Worm (Caenorhabditis elegans) whole organism, L4 larva: ENCODE measurements around the gene nhr-19.
A peak's percentile ranks its signal among the peaks of the same experiment; 100 is the strongest.

Source experiments
- D1046.2 ChIP-seq: fragments of 200-800 bp; sonication (Bioruptor generic); IDR thresholded peaks from 2 replicates; pipeline ENCODE4 v1.3.6; 2022; ENCODE audit warnings: missing genetic modification characterization, missing compliant biosample characterization
- F37D6.2 ChIP-seq: sonication (generic microtip); optimal IDR thresholded peaks from 2 replicates; lab custom pipeline; 2016; ENCODE audit warnings: mild to moderate bottlenecking, missing genetic modification characterization, missing compliant biosample characterization
- F49E8.2 ChIP-seq: sonication (generic microtip); optimal IDR thresholded peaks from 2 replicates; lab custom pipeline; 2016; ENCODE audit warnings: missing compliant biosample characterization, mild to moderate bottlenecking, missing genetic modification characterization, borderline replicate concordance
- R02D3.7 ChIP-seq: fragments of 150-350 bp; sonication (generic microtip); optimal IDR thresholded peaks from 3 replicates; lab custom pipeline; 2014; ENCODE audit warnings: missing biosample characterization, missing genetic modification characterization
- T20F7.1 ChIP-seq: fragments of 200-800 bp; sonication (Bioruptor generic); optimal IDR thresholded peaks from 2 replicates; lab custom pipeline; 2018; ENCODE audit warnings: mild to moderate bottlenecking, missing genetic modification characterization, missing compliant biosample characterization
- T26A8.4 ChIP-seq: fragments of 200-800 bp; sonication (Bioruptor generic); IDR thresholded peaks from 2 replicates; pipeline ENCODE4 v1.3.6; 2022; ENCODE audit warnings: missing genetic modification characterization, missing compliant biosample characterization
- Y105C5A.15 ChIP-seq: fragments of 200-800 bp; sonication (Bioruptor generic); IDR thresholded peaks from 2 replicates; pipeline ENCODE4 v1.3.6; 2022; ENCODE audit warnings: missing genetic modification characterization, missing compliant biosample characterization
- Y5F2A.4 ChIP-seq: fragments of 200-800 bp; sonication (Bioruptor generic); optimal IDR thresholded peaks from 2 replicates; lab custom pipeline; 2018; ENCODE audit warnings: mild to moderate bottlenecking, missing genetic modification characterization, missing compliant biosample characterization
- ZK337.2 ChIP-seq: fragments of 200-800 bp; sonication (Bioruptor generic); IDR thresholded peaks from 2 replicates; pipeline ENCODE4 v1.3.6; 2022; ENCODE audit warnings: missing genetic modification reagents, missing genetic modification characterization, missing compliant biosample characterization
- ama-1 ChIP-seq: fragments of 150-350 bp; optimal IDR thresholded peaks from 2 replicates; lab custom pipeline; 2014; ENCODE audit warnings: inconsistent platforms, mixed read lengths
- ctbp-1 ChIP-seq: fragments of 200-800 bp; sonication (Bioruptor generic); IDR thresholded peaks from 2 replicates; pipeline ENCODE4 v1.3.6; 2022; ENCODE audit warnings: missing genetic modification reagents, missing genetic modification characterization, missing compliant biosample characterization
- daf-12 ChIP-seq: fragments of 150-350 bp; optimal IDR thresholded peaks from 2 replicates; lab custom pipeline; 2014; ENCODE audit warnings: missing biosample characterization, missing genetic modification reagents, missing genetic modification characterization
- daf-19 ChIP-seq: fragments of 200-800 bp; sonication (Bioruptor generic); conservative IDR thresholded peaks from 2 replicates; pipeline ENCODE4 v1.3.6; 2022; ENCODE audit warnings: missing genetic modification characterization, missing compliant biosample characterization
- daf-8 ChIP-seq: fragments of 200-800 bp; sonication (Bioruptor generic); IDR thresholded peaks from 2 replicates; pipeline ENCODE4 v1.3.6; 2022; ENCODE audit warnings: missing genetic modification characterization, missing compliant biosample characterization
- dmd-6 ChIP-seq: fragments of 200-800 bp; sonication (Bioruptor generic); IDR thresholded peaks from 2 replicates; pipeline ENCODE4 v1.3.6; 2022; ENCODE audit warnings: missing genetic modification reagents, missing genetic modification characterization, missing compliant biosample characterization
- dmd-8 ChIP-seq: fragments of 200-800 bp; sonication (Bioruptor generic); IDR thresholded peaks from 2 replicates; pipeline ENCODE4 v1.3.6; 2022; ENCODE audit warnings: missing genetic modification characterization, missing compliant biosample characterization
- dmd-9 ChIP-seq: fragments of 200-800 bp; sonication (Bioruptor generic); IDR thresholded peaks from 2 replicates; pipeline ENCODE4 v1.3.6; 2022; ENCODE audit warnings: missing genetic modification reagents, missing genetic modification characterization, missing compliant biosample characterization
- duxl-1 ChIP-seq: sonication (generic microtip); optimal IDR thresholded peaks from 2 replicates; lab custom pipeline; 2016; ENCODE audit warnings: mild to moderate bottlenecking, missing genetic modification characterization, moderate library complexity, missing compliant biosample characterization; ENCODE audit not compliant: poor library complexity
- dve-1 ChIP-seq: sonication (generic microtip); optimal IDR thresholded peaks from 2 replicates; lab custom pipeline; 2017; ENCODE audit warnings: antibody characterized with exemption, mild to moderate bottlenecking, missing genetic modification characterization, missing compliant biosample characterization; ENCODE audit not compliant: insufficient read depth
- egl-43 ChIP-seq: fragments of 200-800 bp; sonication (Bioruptor generic); IDR thresholded peaks from 2 replicates; pipeline ENCODE4 v1.3.6; 2022; ENCODE audit warnings: missing genetic modification reagents, missing genetic modification characterization, missing compliant biosample characterization
- fos-1 ChIP-seq: fragments of 150-350 bp; optimal IDR thresholded peaks from 2 replicates; lab custom pipeline; 2014; ENCODE audit warnings: missing biosample characterization, missing genetic modification characterization
- gei-8 ChIP-seq: fragments of 200-800 bp; sonication (Bioruptor generic); optimal IDR thresholded peaks from 2 replicates; lab custom pipeline; 2018; ENCODE audit warnings: mild to moderate bottlenecking, missing genetic modification characterization, missing compliant biosample characterization
- hlh-11 ChIP-seq: fragments of 200-800 bp; sonication (Bioruptor generic); optimal IDR thresholded peaks from 2 replicates; lab custom pipeline; 2018; ENCODE audit warnings: mild to moderate bottlenecking, missing genetic modification characterization, missing compliant biosample characterization
- jun-1 ChIP-seq: fragments of 150-350 bp; optimal IDR thresholded peaks from 2 replicates; lab custom pipeline; 2014; ENCODE audit warnings: missing biosample characterization, missing genetic modification reagents, missing genetic modification characterization
- lim-7 ChIP-seq: fragments of 200-800 bp; sonication (Bioruptor generic); IDR thresholded peaks from 2 replicates; pipeline ENCODE4 v1.3.6; 2022; ENCODE audit warnings: missing genetic modification characterization, missing compliant biosample characterization
- lin-1 ChIP-seq: fragments of 200-800 bp; sonication (Bioruptor generic); IDR thresholded peaks from 2 replicates; pipeline ENCODE4 v1.3.6; 2022; ENCODE audit warnings: missing genetic modification reagents, missing genetic modification characterization, missing compliant biosample characterization
- lin-29 ChIP-seq: fragments of 200-800 bp; sonication (Bioruptor generic); IDR thresholded peaks from 2 replicates; pipeline ENCODE4 v1.3.6; 2022; ENCODE audit warnings: missing genetic modification reagents, missing genetic modification characterization, missing compliant biosample characterization
- lin-39 ChIP-seq: fragments of 150-350 bp; optimal IDR thresholded peaks from 2 replicates; lab custom pipeline; 2014; ENCODE audit warnings: missing biosample characterization, missing genetic modification reagents, missing genetic modification characterization
- madf-9 ChIP-seq: fragments of 200-800 bp; sonication (Bioruptor generic); conservative IDR thresholded peaks from 2 replicates; pipeline ENCODE4 v1.3.6; 2022; ENCODE audit warnings: missing genetic modification reagents, missing genetic modification characterization, missing compliant biosample characterization
- mdl-1 ChIP-seq, 2 experiments: fragments of 150-350 bp in 1 of 2; sonication (generic microtip) in 1 of 2; optimal IDR thresholded peaks; 2 replicates each; lab custom pipeline; 2014 to 2017; ENCODE audit warnings: missing biosample characterization in 2 of 2, missing genetic modification characterization in 2 of 2
- mdt-29 ChIP-seq: fragments of 200-800 bp; sonication (Bioruptor generic); IDR thresholded peaks from 2 replicates; pipeline ENCODE4 v1.3.6; 2022; ENCODE audit warnings: missing genetic modification reagents, missing genetic modification characterization, missing compliant biosample characterization
- mes-2 ChIP-seq: sonication (generic microtip); optimal IDR thresholded peaks from 2 replicates; lab custom pipeline; 2016; ENCODE audit warnings: missing genotype, mild to moderate bottlenecking, missing genetic modification characterization, missing compliant biosample characterization; ENCODE audit not compliant: poor library complexity, severe bottlenecking
- mxl-3 ChIP-seq: fragments of 200-800 bp; sonication (Bioruptor generic); optimal IDR thresholded peaks from 2 replicates; lab custom pipeline; 2018; ENCODE audit warnings: mild to moderate bottlenecking, missing genetic modification characterization, missing compliant biosample characterization
- nhr-102 ChIP-seq: sonication (generic microtip); optimal IDR thresholded peaks from 2 replicates; lab custom pipeline; 2016; ENCODE audit warnings: mild to moderate bottlenecking, missing genetic modification characterization, moderate library complexity, missing compliant biosample characterization
- nhr-111 ChIP-seq: fragments of 200-800 bp; sonication (Bioruptor generic); optimal IDR thresholded peaks from 2 replicates; lab custom pipeline; 2018; ENCODE audit warnings: mild to moderate bottlenecking, missing genetic modification characterization, missing compliant biosample characterization
- nhr-41 ChIP-seq: fragments of 200-800 bp; sonication (Bioruptor generic); IDR thresholded peaks from 2 replicates; pipeline ENCODE4 v1.3.6; 2022; ENCODE audit warnings: missing genetic modification reagents, missing genetic modification characterization, missing compliant biosample characterization
- nhr-6 ChIP-seq: fragments of 150-350 bp; optimal IDR thresholded peaks from 2 replicates; lab custom pipeline; 2014; ENCODE audit warnings: missing biosample characterization, missing genetic modification characterization
- nhr-76 ChIP-seq: fragments of 150-350 bp; optimal IDR thresholded peaks from 2 replicates; lab custom pipeline; 2014; ENCODE audit warnings: missing biosample characterization, missing genetic modification characterization
- nhr-77 ChIP-seq: fragments of 150-350 bp; optimal IDR thresholded peaks from 2 replicates; lab custom pipeline; 2014; ENCODE audit warnings: missing biosample characterization, missing genetic modification characterization
- pha-4 ChIP-seq, 2 experiments: fragments of 150-350 bp in 1 of 2; fragments of 200-800 bp in 1 of 2; sonication (Bioruptor generic) in 1 of 2; IDR thresholded peaks in 1 of 2; optimal IDR thresholded peaks in 1 of 2; 2 replicates each; pipeline versions ENCODE4 v1.3.6 to Lab custom; 2014 to 2022; ENCODE audit warnings: missing genetic modification characterization in 2 of 2, missing genetic modification reagents in 2 of 2, missing biosample characterization in 1 of 2, missing compliant biosample characterization in 1 of 2
- pqm-1 ChIP-seq: sonication (generic microtip); optimal IDR thresholded peaks from 2 replicates; lab custom pipeline; 2017; ENCODE audit warnings: missing biosample characterization, missing genetic modification characterization
- saeg-2 ChIP-seq: fragments of 200-800 bp; sonication (Bioruptor generic); IDR thresholded peaks from 2 replicates; pipeline ENCODE4 v1.3.6; 2022; ENCODE audit warnings: missing genetic modification reagents, missing genetic modification characterization, missing compliant biosample characterization
- set-16 ChIP-seq: fragments of 200-800 bp; sonication (Bioruptor generic); IDR thresholded peaks from 2 replicates; pipeline ENCODE4 v1.3.6; 2022; ENCODE audit warnings: missing genetic modification reagents, missing genetic modification characterization, missing compliant biosample characterization
- snpc-4 ChIP-seq: fragments of 150-350 bp; optimal IDR thresholded peaks from 2 replicates; lab custom pipeline; 2014; ENCODE audit warnings: missing biosample characterization, missing genetic modification characterization
- spr-1 ChIP-seq: sonication (generic microtip); optimal IDR thresholded peaks from 2 replicates; lab custom pipeline; 2016; ENCODE audit warnings: mild to moderate bottlenecking, missing genetic modification characterization, missing compliant biosample characterization
- tag-97 ChIP-seq: fragments of 200-800 bp; sonication (Bioruptor generic); IDR thresholded peaks from 2 replicates; pipeline ENCODE4 v1.3.6; 2022; ENCODE audit warnings: missing genetic modification characterization, missing compliant biosample characterization
- tra-1 ChIP-seq: fragments of 200-800 bp; sonication (Bioruptor generic); IDR thresholded peaks from 2 replicates; pipeline ENCODE4 v1.3.6; 2022; ENCODE audit warnings: missing genetic modification reagents, missing genetic modification characterization, missing compliant biosample characterization
- zag-1 ChIP-seq: fragments of 150-350 bp; optimal IDR thresholded peaks from 2 replicates; lab custom pipeline; 2014; ENCODE audit warnings: missing biosample characterization, missing genetic modification characterization
- zfp-2 ChIP-seq: sonication (generic microtip); optimal IDR thresholded peaks from 2 replicates; lab custom pipeline; 2016; ENCODE audit warnings: mild to moderate bottlenecking, missing genetic modification characterization, missing compliant biosample characterization
- zip-11 ChIP-seq: fragments of 200-800 bp; sonication (Bioruptor generic); IDR thresholded peaks from 2 replicates; pipeline ENCODE4 v1.3.6; 2022; ENCODE audit warnings: missing genetic modification characterization, missing compliant biosample characterization

The nhr-19 gene

ce11 chrII:9566045-9566444 is 39.3 kb downstream of the nhr-19 start (continued):
- no peak for TF ChIP-seq F37D6.2 (tag; lab: Kevin White, UChicago)
- no peak for TF ChIP-seq R02D3.7
- TF ChIP-seq nhr-41, result peak; percentile 82; the same call in 1 of the 2 replicates
- TF ChIP-seq duxl-1, result peak; percentile 59
- TF ChIP-seq T26A8.4 (GFP tag; lab: Robert Waterston, UW), result peak; percentile 65; the same call in 1 of the 2 replicates
- no peak for TF ChIP-seq snpc-4 (tag; lab: Kevin White, UChicago)
- peak; percentile 64 for TF ChIP-seq mxl-3
- TF ChIP-seq dve-1 (tag; lab: Kevin White, UChicago), result peak; percentile 41
- TF ChIP-seq dmd-9 (GFP tag; lab: Robert Waterston, UW), result peak; percentile 57; the same call in 1 of the 2 replicates
- peak; percentile 85 for TF ChIP-seq D1046.2 (GFP tag; lab: Robert Waterston, UW)
- peak; percentile 68; the same call in 1 of the 2 replicates for TF ChIP-seq mdt-29 (GFP tag; lab: Robert Waterston, UW)
- no peak for TF ChIP-seq ama-1 (lab: Kevin White, UChicago)
- no peak for TF ChIP-seq nhr-76 (tag; lab: Kevin White, UChicago)
- TF ChIP-seq fos-1 (tag; lab: Kevin White, UChicago), result no peak
- TF ChIP-seq lin-29 (GFP tag; lab: Robert Waterston, UW), result 0 out of 2 replicates have a peak, but pooled peaks have one; percentile 27
- TF ChIP-seq zag-1, result no peak
- TF ChIP-seq zip-11, result 0 out of 2 replicates have a peak, but pooled peaks have one; percentile 42
- peak; percentile 83 for TF ChIP-seq lin-1 (GFP tag; lab: Robert Waterston, UW)
- TF ChIP-seq daf-8, result no peak
- TF ChIP-seq Y105C5A.15 (GFP tag; lab: Robert Waterston, UW), result peak; percentile 79; the same call in 1 of the 2 replicates
- peak; percentile 78 for TF ChIP-seq T20F7.1
- TF ChIP-seq tra-1 (GFP tag; lab: Robert Waterston, UW), result peak; percentile 91
- TF ChIP-seq hlh-11 (tag; lab: Kevin White, UChicago), result peak; percentile 72
- peak; percentile 80 for TF ChIP-seq madf-9 (GFP tag; lab: Robert Waterston, UW)
- TF ChIP-seq set-16 (GFP tag; lab: Robert Waterston, UW), result peak; percentile 20; the same call in 1 of the 2 replicates
- TF ChIP-seq pha-4 (GFP tag; IDR thresholded peaks at IDR 0.05; lab: Robert Waterston, UW), result peak; percentile 88; the same call in 1 of the 2 replicates
- no peak for TF ChIP-seq pha-4 (tag; optimal IDR thresholded peaks at IDR 0.05; lab: Kevin White, UChicago)
- TF ChIP-seq F49E8.2 (tag; lab: Kevin White, UChicago), result peak; percentile 1
- TF ChIP-seq lin-39 (tag; lab: Kevin White, UChicago), result no peak
- peak; percentile 78 for TF ChIP-seq ctbp-1 (GFP tag; lab: Robert Waterston, UW)
- peak; percentile 14 for TF ChIP-seq nhr-6 (tag; lab: Kevin White, UChicago)
- no peak for TF ChIP-seq daf-19
- peak; percentile 96 for TF ChIP-seq egl-43 (GFP tag; lab: Robert Waterston, UW)
- no peak for TF ChIP-seq pqm-1 (tag; lab: Kevin White, UChicago)
- 0 out of 2 replicates have a peak, but pooled peaks have one; percentile 46 for TF ChIP-seq saeg-2 (GFP tag; lab: Robert Waterston, UW)
- no peak for TF ChIP-seq nhr-77 (tag; lab: Kevin White, UChicago)
- TF ChIP-seq tag-97 (GFP tag; lab: Robert Waterston, UW), result no peak
- TF ChIP-seq ZK337.2 (GFP tag; lab: Robert Waterston, UW), result peak; percentile 70
- peak; percentile 67 for TF ChIP-seq dmd-6 (GFP tag; lab: Robert Waterston, UW)
- TF ChIP-seq spr-1 (tag; lab: Kevin White, UChicago), result peak; percentile 70
- TF ChIP-seq nhr-111 (GFP tag; lab: Kevin White, UChicago), result peak; percentile 67
- TF ChIP-seq dmd-8 (GFP tag; lab: Robert Waterston, UW), result peak; percentile 93
- TF ChIP-seq zfp-2, result no peak
- no peak for TF ChIP-seq Y5F2A.4 (GFP tag; lab: Kevin White, UChicago)
- TF ChIP-seq gei-8 (GFP tag; lab: Kevin White, UChicago), result peak; percentile 53
- TF ChIP-seq mdl-1 (tag; optimal IDR thresholded peaks at IDR 0.05; lab: Kevin White, UChicago), result no peak
- peak; percentile 50 for TF ChIP-seq nhr-102
- TF ChIP-seq lim-7 (GFP tag; lab: Robert Waterston, UW), result peak; percentile 97
- peak; percentile 73 for TF ChIP-seq mes-2 (tag; lab: Kevin White, UChicago)
- TF ChIP-seq daf-12 (tag; lab: Kevin White, UChicago), result no peak
- TF ChIP-seq jun-1, result no peak
